Fruit fly (Drosophila melanogaster): ENCODE measurements around the gene Npc2f.

dm6 chr3R:24130080-24130479 lies 7.6 kb upstream of the Npc2f start, which contains the start of the genes GatB and Tsc1:
- TF ChIP-seq CG8478 (optimal IDR thresholded peaks at IDR 0.05) = no peak
- no peak for TF ChIP-seq pan (optimal IDR thresholded peaks at IDR 0.05)
- TF ChIP-seq psq (optimal IDR thresholded peaks at IDR 0.05) = no peak
- no peak for TF ChIP-seq usp (GFP tag; optimal IDR thresholded peaks at IDR 0.05)

Data from whole organism.